Worm (Caenorhabditis elegans): Measurements from ENCODE around the gene T21B10.3.

Gene T21B10.3

DNA sequence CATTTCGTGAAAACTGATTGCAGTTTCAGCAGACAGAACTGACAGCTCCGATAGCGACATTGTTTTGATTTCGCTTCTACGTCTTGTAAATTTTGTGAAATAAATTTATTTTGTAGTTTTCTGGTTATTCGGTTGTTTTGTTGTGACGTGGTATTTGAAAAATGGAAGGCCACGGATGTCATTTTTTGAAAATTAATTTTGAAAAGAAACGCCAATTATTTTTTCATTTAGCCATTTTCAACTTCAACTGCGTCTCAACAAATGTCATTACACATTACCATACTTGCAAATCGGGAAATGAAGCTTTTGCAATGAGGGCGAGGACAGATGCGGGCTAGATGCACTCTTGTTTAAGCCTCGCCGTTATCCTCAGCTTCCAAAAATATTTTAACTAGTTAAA is 53.8 kb downstream of the T21B10.3 start, which contains the start of gene C18E9.8:
TSS of gene C18E9.8 (minus strand) at position 101 of the 400 bp plus-strand sequence.
- TF ChIP-seq aha-1 (tag; optimal IDR thresholded peaks at IDR 0.05) (no peak), fos-1 (tag; optimal IDR thresholded peaks at IDR 0.05) (no peak), C04F5.9 (tag; optimal IDR thresholded peaks at IDR 0.05) (no peak), lin-35 (GFP tag; optimal IDR thresholded peaks at IDR 0.05) (peak in 1 of 2 experiments; percentile 9), ets-5 (GFP tag; IDR thresholded peaks at IDR 0.05) (no peak), fkh-4 (tag; optimal IDR thresholded peaks at IDR 0.05; ENCODE audit: borderline replicate concordance) (no peak), ceh-90 (tag; optimal IDR thresholded peaks at IDR 0.05) (no peak), Y116A8C.19 (tag; optimal IDR thresholded peaks at IDR 0.05; ENCODE audit: borderline replicate concordance) (no peak), swsn-7 (tag; optimal IDR thresholded peaks at IDR 0.05) (no peak), blmp-1 (tag; optimal IDR thresholded peaks at IDR 0.05) (no peak), zip-4 (GFP tag; optimal IDR thresholded peaks at IDR 0.05) (no peak), mep-1 (tag; optimal IDR thresholded peaks at IDR 0.05) (no peak), ama-1 (optimal IDR thresholded peaks at IDR 0.05) (peak; percentile 32), lir-3 (tag; optimal IDR thresholded peaks at IDR 0.05; ENCODE audit: poor library complexity) (no peak), ceh-82 (tag; optimal IDR thresholded peaks at IDR 0.05) (no peak)
